Worm (Caenorhabditis elegans): ENCODE data around the gene clec-145.
A peak's percentile ranks its signal among the peaks of the same experiment; 100 is the strongest.

The clec-145 gene

DNA sequence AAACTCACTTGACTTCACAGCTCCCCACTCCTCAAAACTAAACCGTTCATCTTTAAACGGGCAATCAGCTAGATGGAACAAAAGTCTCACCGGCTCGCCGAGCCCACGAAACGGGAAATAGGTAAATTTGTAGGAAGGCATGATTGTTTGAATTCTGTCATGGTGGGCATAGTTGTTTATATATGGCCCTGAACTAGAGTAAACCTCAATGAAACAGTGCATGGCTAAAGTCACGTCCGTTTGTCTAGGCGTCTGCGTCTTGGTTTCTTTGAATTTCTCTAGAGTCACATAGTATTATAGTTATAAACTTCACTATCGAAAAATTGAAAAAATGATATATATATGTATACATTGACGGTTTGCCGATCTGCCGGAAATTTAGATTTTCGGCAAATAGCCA lies 36.6 kb upstream of the clec-145 start, which contains the start of gene gst-19:
gst-19 (minus strand) TSS at position 145 of the 400 bp plus-strand sequence.
- TF ChIP-seq fkh-2 (tag; optimal IDR thresholded peaks at IDR 0.05) (no peak), pha-4 (tag; optimal IDR thresholded peaks at IDR 0.05) (peak; percentile 19), nhr-76 (tag; optimal IDR thresholded peaks at IDR 0.05) (no peak)

ce11 chrII:13624330-13624729 lies 34.0 kb upstream of the clec-145 start, which contains the start of gene gst-16:
gst-16 (minus strand) TSS chrII:13624440.
- TF ChIP-seq snpc-4 (tag; optimal IDR thresholded peaks at IDR 0.05) (no peak), egl-27 (tag; optimal IDR thresholded peaks at IDR 0.05) (no peak), skn-1 (tag; optimal IDR thresholded peaks at IDR 0.05) (peak; percentile 93)

ce11 chrII:13617808-13618207 lies 27.4 kb upstream of the clec-145 start, which contains the start of gene gst-12:
gst-12 (minus strand) TSS chrII:13618061.
- TF ChIP-seq nhr-12 (tag; optimal IDR thresholded peaks at IDR 0.05) (no peak), nhr-23 (tag; optimal IDR thresholded peaks at IDR 0.05) (peak; percentile 60), pha-4 (tag; optimal IDR thresholded peaks at IDR 0.05) (no peak), jun-1 (tag; optimal IDR thresholded peaks at IDR 0.05) (no peak), nhr-43 (tag; optimal IDR thresholded peaks at IDR 0.05; ENCODE audit: poor library complexity, severe bottlenecking) (peak; percentile 51), ceh-82 (tag; optimal IDR thresholded peaks at IDR 0.05) (no peak), nhr-25 (tag; optimal IDR thresholded peaks at IDR 0.05) (peak; percentile 29), ama-1 (optimal IDR thresholded peaks at IDR 0.05) (no peak)

ce11 chrII:13616000-13616399 lies 25.6 kb upstream of the clec-145 start, which contains the start of gene gst-14:
gst-14 (minus strand) TSS chrII:13616100.
- no peak for TF ChIP-seq skn-1 (tag; optimal IDR thresholded peaks at IDR 0.05)

- no peak for TF ChIP-seq ceh-9 (tag; optimal IDR thresholded peaks at IDR 0.05)
- TF ChIP-seq skn-1 (tag; optimal IDR thresholded peaks at IDR 0.05): no peak
- peak; percentile 72 for TF ChIP-seq pha-4 (tag; optimal IDR thresholded peaks at IDR 0.05)
Measured at ce11 chrII:13614516-13614915, 24.2 kb upstream of the clec-145 start.

ce11 chrII:13613096-13613495 lies 22.7 kb upstream of the clec-145 start, which contains the start of gene gst-15:
gst-15 (minus strand) TSS chrII:13613196.
- TF ChIP-seq nhr-237 (tag; optimal IDR thresholded peaks at IDR 0.05) (no peak), ZK546.5 (tag; optimal IDR thresholded peaks at IDR 0.05) (no peak), ceh-82 (tag; optimal IDR thresholded peaks at IDR 0.05) (no peak), ceh-9 (tag; optimal IDR thresholded peaks at IDR 0.05) (no peak), R02D3.7 (tag; optimal IDR thresholded peaks at IDR 0.05) (no peak), sea-2 (GFP tag; optimal IDR thresholded peaks at IDR 0.05) (no peak), pha-4 (tag; optimal IDR thresholded peaks at IDR 0.05) (no peak), ceh-16 (tag; optimal IDR thresholded peaks at IDR 0.05) (no peak), zag-1 (tag; optimal IDR thresholded peaks at IDR 0.05) (no peak), jun-1 (tag; optimal IDR thresholded peaks at IDR 0.05) (no peak)

ce11 chrII:13611186-13611585 lies 20.8 kb upstream of the clec-145 start, which contains the start of gene gst-24:
gst-24 (minus strand) TSS chrII:13611366.
- TF ChIP-seq pha-4 (tag; optimal IDR thresholded peaks at IDR 0.05) (peak; percentile 42), elt-2 (tag; optimal IDR thresholded peaks at IDR 0.05) (no peak)

- TF ChIP-seq nhr-43 (tag; optimal IDR thresholded peaks at IDR 0.05; ENCODE audit: poor library complexity, severe bottlenecking): peak; percentile 68
- no peak for TF ChIP-seq nhr-77 (tag; optimal IDR thresholded peaks at IDR 0.05)
- TF ChIP-seq elt-2 (tag; optimal IDR thresholded peaks at IDR 0.05): peak; percentile 64
- peak; percentile 14 for TF ChIP-seq jun-1 (tag; optimal IDR thresholded peaks at IDR 0.05)
- TF ChIP-seq mdl-1 (tag; optimal IDR thresholded peaks at IDR 0.05): peak; percentile 54
- TF ChIP-seq fkh-10 (GFP tag; optimal IDR thresholded peaks at IDR 0.05): no peak
- TF ChIP-seq ceh-28 (tag; optimal IDR thresholded peaks at IDR 0.05): peak; percentile 53
- no peak for TF ChIP-seq zag-1 (tag; optimal IDR thresholded peaks at IDR 0.05)
- TF ChIP-seq ceh-16 (tag; optimal IDR thresholded peaks at IDR 0.05): no peak
- TF ChIP-seq ceh-9 (tag; optimal IDR thresholded peaks at IDR 0.05): no peak
- TF ChIP-seq nhr-25 (tag; optimal IDR thresholded peaks at IDR 0.05): peak; percentile 64
- peak; percentile 75 for TF ChIP-seq pha-4 (tag; optimal IDR thresholded peaks at IDR 0.05)
- peak; percentile 49 for TF ChIP-seq pqm-1 (tag; optimal IDR thresholded peaks at IDR 0.05)
- TF ChIP-seq ceh-82 (tag; optimal IDR thresholded peaks at IDR 0.05): no peak
- peak; percentile 8 for TF ChIP-seq nfya-1 (tag; optimal IDR thresholded peaks at IDR 0.05; ENCODE audit: insufficient read depth)
- peak; percentile 48 for TF ChIP-seq nhr-23 (tag; optimal IDR thresholded peaks at IDR 0.05)
- TF ChIP-seq daf-12 (tag; optimal IDR thresholded peaks at IDR 0.05): no peak
- TF ChIP-seq elt-1 (tag; optimal IDR thresholded peaks at IDR 0.05): peak; percentile 61
Measured at ce11 chrII:13609655-13610054, 19.3 kb upstream of the clec-145 start, which contains the start of gene gst-20. gst-20 (minus strand) TSS chrII:13609824.

Data from whole organism, L3 larva.